Worm (Caenorhabditis elegans): ENCODE results near the gene cni-1.

DNA sequence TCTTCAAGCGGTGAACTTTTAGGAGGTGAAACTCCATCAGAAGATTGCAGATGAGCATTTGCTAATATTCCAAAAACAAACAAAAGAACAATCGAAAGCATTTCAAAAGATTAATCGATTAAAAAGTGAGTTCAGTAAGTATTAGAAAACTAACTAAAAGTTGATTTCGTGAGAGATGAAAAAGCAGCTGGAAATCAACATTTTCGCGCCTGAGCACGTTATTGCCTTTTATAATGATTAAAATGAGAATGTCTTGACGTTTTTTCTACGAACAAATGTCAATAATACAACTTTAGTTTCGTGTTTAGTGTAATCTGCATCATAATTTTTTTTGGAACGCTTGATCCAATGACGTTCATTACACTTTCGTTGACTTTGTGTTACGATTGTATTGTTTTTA is 17.7 kb downstream of the cni-1 start, which contains the start of gene F57B1.9:
- TF ChIP-seq nhr-77 (tag; optimal IDR thresholded peaks at IDR 0.05) (no peak), ZK546.5 (tag; optimal IDR thresholded peaks at IDR 0.05) (no peak), unc-62 (GFP tag; optimal IDR thresholded peaks at IDR 0.05) (no peak), nhr-25 (tag; optimal IDR thresholded peaks at IDR 0.05) (no peak), R02D3.7 (tag; optimal IDR thresholded peaks at IDR 0.05) (no peak), snpc-4 (tag; optimal IDR thresholded peaks at IDR 0.05) (no peak), nhr-12 (tag; optimal IDR thresholded peaks at IDR 0.05) (no peak), fos-1 (tag; optimal IDR thresholded peaks at IDR 0.05) (no peak), tbx-2 (tag; optimal IDR thresholded peaks at IDR 0.05) (no peak), nfya-1 (tag; optimal IDR thresholded peaks at IDR 0.05; ENCODE audit: insufficient read depth) (no peak)
